Fruit fly (Drosophila melanogaster): Measurements from ENCODE around the gene vvl.

DNA sequence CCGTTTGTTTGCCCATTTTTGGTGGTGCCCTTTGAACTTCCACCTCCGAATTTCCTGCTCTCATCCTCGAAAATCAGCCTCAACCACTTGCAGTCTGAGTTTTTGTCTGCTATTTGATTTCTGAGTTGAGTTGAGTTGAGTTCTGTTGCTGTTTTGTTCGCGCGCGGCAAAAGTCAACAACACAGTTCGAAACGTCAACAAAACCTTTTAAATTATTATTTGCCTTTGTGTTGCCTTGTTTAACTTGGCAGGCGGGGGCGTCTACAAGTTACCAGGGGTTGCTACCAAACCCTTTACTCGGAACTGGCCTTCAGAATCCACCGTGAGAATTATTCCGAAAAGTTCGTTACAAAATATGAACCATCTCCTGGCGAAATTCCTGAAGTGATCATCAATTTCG is 49.9 kb downstream of the vvl start:
- TF ChIP-seq Sox102F (GFP tag; optimal IDR thresholded peaks at IDR 0.05) (no peak), CG3919 (GFP tag; optimal IDR thresholded peaks at IDR 0.05) (no peak), CG11902 (GFP tag; optimal IDR thresholded peaks at IDR 0.05) (no peak)
